Fruit fly (Drosophila melanogaster) S2 (cell line): ENCODE results near the gene pyd.

ENCODE experiments used
- CG8478 ChIP-seq: fragments of >200 bp; optimal IDR thresholded peaks from 2 replicates; lab custom pipeline; 2018
- CTCF ChIP-seq, 2 experiments: fragments of >200 bp; optimal IDR thresholded peaks; 2 replicates each; lab custom pipeline; 2018

DNA sequence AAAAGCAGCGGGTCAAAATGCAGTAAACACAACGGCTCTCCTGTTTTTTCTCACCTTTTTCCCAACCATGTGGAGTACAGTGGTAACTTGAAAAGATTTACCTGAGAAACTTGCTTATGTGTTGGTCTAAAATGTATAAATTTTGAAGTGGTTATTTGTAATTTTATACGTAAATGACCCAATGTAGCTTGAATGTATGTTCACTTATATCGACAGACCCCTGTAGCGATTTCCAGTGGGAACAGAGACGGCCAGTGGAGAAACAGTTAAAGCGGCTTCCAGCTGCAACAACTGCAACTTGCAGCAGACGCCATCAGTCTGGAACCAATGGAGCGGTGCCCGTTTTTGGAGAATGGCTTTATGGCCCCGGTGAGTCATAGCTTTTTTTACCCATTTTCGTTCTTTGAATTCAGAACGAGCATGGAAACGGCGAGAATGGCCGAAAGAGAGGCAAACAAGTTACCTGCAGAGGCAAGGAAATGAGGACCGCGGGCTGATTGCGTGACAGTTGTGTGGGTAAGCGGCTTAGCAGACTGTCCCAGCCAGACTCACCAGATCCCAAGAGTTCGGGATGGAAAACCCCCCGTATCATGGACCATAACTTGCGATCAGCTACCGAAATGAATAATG, 5.7 kb downstream of the pyd start:
- no peak for TF ChIP-seq CG8478 (lab: Kevin White, UChicago)
- no peak for TF ChIP-seq CTCF (optimal IDR thresholded peaks at IDR 0.05; lab: Kevin White, UChicago)
